Worm (Caenorhabditis elegans): Measurements from ENCODE around the gene bre-3.

ce11 chrIII:9453962-9454361 lies 31.3 kb downstream of the bre-3 start, which contains the start of gene F54C8.7:
- TF ChIP-seq aptf-2 (GFP tag; conservative IDR thresholded peaks at IDR 0.05) (no peak), ama-1 (optimal IDR thresholded peaks at IDR 0.05) (no peak), ama-1 (GFP tag; optimal IDR thresholded peaks at IDR 0.05) (no peak), zfh-2 (GFP tag; conservative IDR thresholded peaks at IDR 0.05) (no peak), B0019.2 (GFP tag; conservative IDR thresholded peaks at IDR 0.05) (no peak), snpc-4 (GFP tag; optimal IDR thresholded peaks at IDR 0.05) (no peak), snpc-4 (tag; optimal IDR thresholded peaks at IDR 0.05) (no peak), pha-4 (tag; optimal IDR thresholded peaks at IDR 0.05) (no peak), B0336.3 (GFP tag; IDR thresholded peaks at IDR 0.05) (no peak), nfya-1 (tag; optimal IDR thresholded peaks at IDR 0.05; ENCODE audit: borderline replicate concordance, insufficient read depth) (no peak)
